Worm (Caenorhabditis elegans): ENCODE results near the gene K11D12.8.

Gene K11D12.8

ce11 chrV:5032176-5032575 lies 8.6 kb downstream of the K11D12.8 start:
- TF ChIP-seq eor-1 (tag; optimal IDR thresholded peaks at IDR 0.05) (no peak), unc-39 (tag; optimal IDR thresholded peaks at IDR 0.05) (no peak), nhr-23 (tag; optimal IDR thresholded peaks at IDR 0.05) (peak; percentile 42), daf-12 (tag; optimal IDR thresholded peaks at IDR 0.05) (no peak), lsy-12 (tag; optimal IDR thresholded peaks at IDR 0.05) (no peak), ztf-4 (tag; optimal IDR thresholded peaks at IDR 0.05) (no peak), elt-2 (tag; optimal IDR thresholded peaks at IDR 0.05) (peak; percentile 48), mdl-1 (tag; optimal IDR thresholded peaks at IDR 0.05) (peak; percentile 68), jun-1 (tag; optimal IDR thresholded peaks at IDR 0.05) (no peak), lin-39 (tag; optimal IDR thresholded peaks at IDR 0.05) (peak; percentile 0), pha-4 (tag; optimal IDR thresholded peaks at IDR 0.05) (peak; percentile 11), pqm-1 (tag; optimal IDR thresholded peaks at IDR 0.05) (peak; percentile 41), aly-2 (tag; optimal IDR thresholded peaks at IDR 0.05) (no peak), snpc-4 (tag; optimal IDR thresholded peaks at IDR 0.05) (no peak), nhr-25 (tag; optimal IDR thresholded peaks at IDR 0.05) (no peak), mml-1 (tag; optimal IDR thresholded peaks at IDR 0.05) (peak; percentile 58)

DNA sequence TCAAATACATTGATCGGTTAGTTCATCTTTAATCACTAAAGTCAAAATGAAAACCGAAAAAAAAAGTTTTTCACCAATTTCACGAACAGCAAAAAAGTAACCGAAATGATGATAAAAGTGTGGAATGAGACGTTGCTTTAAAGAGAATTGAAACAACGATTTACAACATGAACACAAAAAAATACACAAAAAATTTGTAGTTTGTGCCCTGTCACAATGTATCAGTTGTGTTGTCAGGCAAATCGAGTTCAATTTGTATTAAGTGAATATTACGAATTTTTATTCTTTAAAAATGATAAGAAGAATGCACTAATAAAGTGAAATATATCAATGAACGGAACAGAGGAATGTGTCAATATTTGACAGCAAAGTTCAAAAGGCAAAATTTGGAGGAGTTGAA lies 9.0 kb downstream of the K11D12.8 start:
- TF ChIP-seq nhr-43 (tag; optimal IDR thresholded peaks at IDR 0.05; ENCODE audit: poor library complexity, severe bottlenecking) (no peak), nhr-23 (tag; optimal IDR thresholded peaks at IDR 0.05) (no peak), lsy-12 (tag; optimal IDR thresholded peaks at IDR 0.05) (no peak), elt-2 (tag; optimal IDR thresholded peaks at IDR 0.05) (peak; percentile 66), ceh-16 (tag; optimal IDR thresholded peaks at IDR 0.05) (no peak), aly-2 (tag; optimal IDR thresholded peaks at IDR 0.05) (no peak), nfya-1 (tag; optimal IDR thresholded peaks at IDR 0.05; ENCODE audit: insufficient read depth) (no peak)

DNA sequence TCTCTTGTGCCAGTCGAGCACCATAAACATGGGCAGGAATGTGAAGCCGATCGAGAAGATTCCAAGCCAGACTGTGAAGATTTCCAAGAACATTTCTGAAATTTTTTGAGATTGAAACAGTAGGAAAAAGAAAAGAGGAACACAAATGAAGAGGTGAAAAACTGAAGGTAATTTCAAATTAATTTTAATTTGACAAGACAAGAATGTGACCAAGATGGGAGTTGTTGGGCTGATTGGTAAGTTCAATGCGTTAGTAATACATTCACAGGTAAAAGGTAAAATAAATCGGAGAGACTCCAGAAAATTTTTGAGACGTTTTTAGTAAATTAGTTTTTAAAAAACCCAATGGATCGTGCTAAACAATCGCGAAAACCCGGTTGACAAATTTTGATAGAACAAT lies 10.1 kb downstream of the K11D12.8 start, which contains the start of gene swt-7:
TSS of gene swt-7 (minus strand) at position 101 of the 400 bp plus-strand sequence.
- TF ChIP-seq fkh-10 (GFP tag; optimal IDR thresholded peaks at IDR 0.05) (no peak), zag-1 (tag; optimal IDR thresholded peaks at IDR 0.05) (no peak), fkh-2 (tag; optimal IDR thresholded peaks at IDR 0.05) (no peak)

ce11 chrV:5030212-5030611 lies 10.6 kb downstream of the K11D12.8 start:
- TF ChIP-seq pqm-1 (tag; optimal IDR thresholded peaks at IDR 0.05) (peak; percentile 86), skn-1 (tag; optimal IDR thresholded peaks at IDR 0.05) (peak; percentile 38), jun-1 (tag; optimal IDR thresholded peaks at IDR 0.05) (peak; percentile 3), elt-2 (tag; optimal IDR thresholded peaks at IDR 0.05) (peak; percentile 88), nhr-28 (tag; optimal IDR thresholded peaks at IDR 0.05) (no peak), nfya-1 (tag; optimal IDR thresholded peaks at IDR 0.05; ENCODE audit: insufficient read depth) (no peak), egl-27 (tag; optimal IDR thresholded peaks at IDR 0.05) (no peak), pha-4 (tag; optimal IDR thresholded peaks at IDR 0.05) (peak; percentile 28)

ce11 chrV:5027640-5028039 lies 13.2 kb downstream of the K11D12.8 start, which contains the start of gene cpt-4:
Gene cpt-4, minus strand, starts transcription at chrV:5027723.
- peak; percentile 5 for TF ChIP-seq mdl-1 (tag; optimal IDR thresholded peaks at IDR 0.05)
- TF ChIP-seq elt-2 (tag; optimal IDR thresholded peaks at IDR 0.05) = peak; percentile 95
- no peak for TF ChIP-seq nhr-25 (tag; optimal IDR thresholded peaks at IDR 0.05)
- TF ChIP-seq pqm-1 (tag; optimal IDR thresholded peaks at IDR 0.05) = peak; percentile 83

- TF ChIP-seq elt-2 (tag; optimal IDR thresholded peaks at IDR 0.05) = peak; percentile 90
- TF ChIP-seq nhr-43 (tag; optimal IDR thresholded peaks at IDR 0.05; ENCODE audit: poor library complexity, severe bottlenecking) = peak; percentile 13
- no peak for TF ChIP-seq mdl-1 (tag; optimal IDR thresholded peaks at IDR 0.05)
- TF ChIP-seq pqm-1 (tag; optimal IDR thresholded peaks at IDR 0.05) = peak; percentile 58
Measured at ce11 chrV:5026438-5026837, 14.4 kb downstream of the K11D12.8 start.

- TF ChIP-seq elt-2 (tag; optimal IDR thresholded peaks at IDR 0.05) (peak; percentile 2), ceh-9 (tag; optimal IDR thresholded peaks at IDR 0.05) (no peak)
Measured at ce11 chrV:5023355-5023754, 17.4 kb downstream of the K11D12.8 start.

DNA sequence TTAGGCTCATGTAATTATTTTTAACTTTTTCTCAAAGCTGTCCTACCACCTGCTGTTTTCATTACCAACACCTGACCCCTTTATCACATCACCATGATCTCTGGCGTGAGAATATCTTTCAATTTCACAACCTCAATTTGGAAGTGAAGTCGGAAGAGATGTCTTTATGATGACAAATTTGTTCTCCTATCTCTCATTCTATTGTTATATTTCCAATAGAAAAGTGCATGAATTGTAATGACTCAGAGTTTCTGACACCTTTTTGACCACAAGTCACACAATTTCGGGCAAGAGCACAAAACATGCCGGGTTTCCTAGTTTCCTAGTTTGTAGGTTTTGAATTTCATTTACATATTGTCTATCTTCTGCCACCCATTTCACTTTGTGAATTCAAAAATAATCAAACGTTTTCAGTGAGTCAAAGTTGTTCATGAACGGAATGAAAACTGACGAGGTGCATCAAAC lies 22.0 kb downstream of the K11D12.8 start, which contains the start of gene srr-4:
TSS of gene srr-4 (plus strand) at position 415 of the 465 bp plus-strand sequence.
- TF ChIP-seq pqm-1 (tag; optimal IDR thresholded peaks at IDR 0.05) (peak; percentile 28), fkh-2 (tag; optimal IDR thresholded peaks at IDR 0.05) (no peak)
